Worm (Caenorhabditis elegans): ENCODE measurements around the gene nep-3.

Gene nep-3

ce11 chrII:3897758-3898494 is 20.9 kb upstream of the nep-3 start, which contains the start of gene F53C3.6 (continued):
- TF ChIP-seq rnt-1 (tag; optimal IDR thresholded peaks at IDR 0.05): peak; percentile 37
- no peak for TF ChIP-seq hlh-4 (tag; optimal IDR thresholded peaks at IDR 0.05)
- peak; percentile 61 for TF ChIP-seq fkh-8 (tag; optimal IDR thresholded peaks at IDR 0.05)
- TF ChIP-seq alr-1 (tag; optimal IDR thresholded peaks at IDR 0.05; ENCODE audit: borderline replicate concordance): no peak
- TF ChIP-seq ceh-82 (tag; optimal IDR thresholded peaks at IDR 0.05): peak in 2 of 3 experiments; percentile 36 to 67
- peak; percentile 26; the same call in 1 of the 2 replicates for TF ChIP-seq ceh-88 (GFP tag; IDR thresholded peaks at IDR 0.05)
- TF ChIP-seq zag-1 (tag; optimal IDR thresholded peaks at IDR 0.05): no peak
- no peak for TF ChIP-seq fkh-10 (GFP tag; optimal IDR thresholded peaks at IDR 0.05)
- TF ChIP-seq mdl-1 (tag; optimal IDR thresholded peaks at IDR 0.05): peak in 1 of 2 experiments; percentile 55
- TF ChIP-seq elt-3 (tag; optimal IDR thresholded peaks at IDR 0.05): peak in 2 of 6 experiments; percentile 2 to 66
- peak; percentile 21 for TF ChIP-seq nhr-90 (tag; optimal IDR thresholded peaks at IDR 0.05; ENCODE audit: poor library complexity)
- TF ChIP-seq irx-1 (tag; optimal IDR thresholded peaks at IDR 0.05): peak; percentile 44
- peak; percentile 71 for TF ChIP-seq ces-1 (GFP tag; optimal IDR thresholded peaks at IDR 0.05)
- peak; percentile 50 to 67 for TF ChIP-seq egl-27 (tag; optimal IDR thresholded peaks at IDR 0.05)
- TF ChIP-seq snpc-4 (tag; optimal IDR thresholded peaks at IDR 0.05): peak; percentile 26
- TF ChIP-seq swsn-7 (tag; optimal IDR thresholded peaks at IDR 0.05): peak; percentile 69
- TF ChIP-seq aly-2 (tag; optimal IDR thresholded peaks at IDR 0.05): no peak
- no peak for TF ChIP-seq fkh-4 (tag; optimal IDR thresholded peaks at IDR 0.05; ENCODE audit: borderline replicate concordance)
- no peak for TF ChIP-seq unc-130 (tag; optimal IDR thresholded peaks at IDR 0.05)
- TF ChIP-seq mab-9 (GFP tag; IDR thresholded peaks at IDR 0.05): no peak
- no peak for TF ChIP-seq unc-62 (GFP tag; optimal IDR thresholded peaks at IDR 0.05)
- peak; percentile 48; the same call in 1 of the 2 replicates for TF ChIP-seq isw-1 (GFP tag; IDR thresholded peaks at IDR 0.05)
- TF ChIP-seq lin-39 (tag; optimal IDR thresholded peaks at IDR 0.05): peak; percentile 47
- peak; percentile 40 for TF ChIP-seq grh-1 (GFP tag; IDR thresholded peaks at IDR 0.05)
- TF ChIP-seq ceh-90 (tag; optimal IDR thresholded peaks at IDR 0.05): no peak
- peak; percentile 24 for TF ChIP-seq nhr-11 (tag; optimal IDR thresholded peaks at IDR 0.05)
- no peak for TF ChIP-seq ceh-63 (GFP tag; optimal IDR thresholded peaks at IDR 0.05)
- peak; percentile 81 for TF ChIP-seq nhr-47 (tag; optimal IDR thresholded peaks at IDR 0.05)
- TF ChIP-seq nhr-71 (tag; optimal IDR thresholded peaks at IDR 0.05): peak; percentile 91
- TF ChIP-seq C34B4.2 (tag; optimal IDR thresholded peaks at IDR 0.05): no peak
- no peak for TF ChIP-seq sup-37 (GFP tag; optimal IDR thresholded peaks at IDR 0.05)
- TF ChIP-seq skn-1 (tag; optimal IDR thresholded peaks at IDR 0.05): peak; percentile 70

ce11 chrII:3896920-3897319 is 19.9 kb upstream of the nep-3 start:
- TF ChIP-seq C34B4.2 (tag; optimal IDR thresholded peaks at IDR 0.05): no peak
- no peak for TF ChIP-seq fkh-10 (GFP tag; optimal IDR thresholded peaks at IDR 0.05)
- TF ChIP-seq mdl-1 (tag; optimal IDR thresholded peaks at IDR 0.05): peak in 1 of 2 experiments; percentile 27
- TF ChIP-seq skn-1 (tag; optimal IDR thresholded peaks at IDR 0.05): peak; percentile 59
- TF ChIP-seq ceh-63 (GFP tag; optimal IDR thresholded peaks at IDR 0.05): no peak
- no peak for TF ChIP-seq aha-1 (tag; optimal IDR thresholded peaks at IDR 0.05)
- TF ChIP-seq tlp-1 (tag; optimal IDR thresholded peaks at IDR 0.05): no peak
- TF ChIP-seq ztf-4 (tag; optimal IDR thresholded peaks at IDR 0.05): no peak
- peak; percentile 35 for TF ChIP-seq fkh-8 (tag; optimal IDR thresholded peaks at IDR 0.05)
- peak; percentile 45 for TF ChIP-seq blmp-1 (tag; optimal IDR thresholded peaks at IDR 0.05)
- TF ChIP-seq nhr-11 (tag; optimal IDR thresholded peaks at IDR 0.05): no peak
- TF ChIP-seq ces-1 (GFP tag; optimal IDR thresholded peaks at IDR 0.05): no peak
- TF ChIP-seq snu-23 (GFP tag; optimal IDR thresholded peaks at IDR 0.05): peak; percentile 68
- no peak for TF ChIP-seq nhr-12 (tag; optimal IDR thresholded peaks at IDR 0.05)
- TF ChIP-seq ceh-82 (tag; optimal IDR thresholded peaks at IDR 0.05): peak in 1 of 3 experiments; percentile 15
- no peak for TF ChIP-seq vab-15 (tag; optimal IDR thresholded peaks at IDR 0.05)
- TF ChIP-seq mep-1 (tag; optimal IDR thresholded peaks at IDR 0.05): peak; percentile 57
- TF ChIP-seq grh-1 (GFP tag; IDR thresholded peaks at IDR 0.05): 0 out of 2 replicates have a peak, but pooled peaks have one; percentile 26
- peak; percentile 37 to 67 for TF ChIP-seq lsy-2 (tag; optimal IDR thresholded peaks at IDR 0.05)
- TF ChIP-seq irx-1 (tag; optimal IDR thresholded peaks at IDR 0.05): no peak
- no peak for TF ChIP-seq F16B12.6 (tag; optimal IDR thresholded peaks at IDR 0.05)
- peak; percentile 17 for TF ChIP-seq fos-1 (tag; optimal IDR thresholded peaks at IDR 0.05)
- no peak for TF ChIP-seq pqm-1 (tag; optimal IDR thresholded peaks at IDR 0.05)
- TF ChIP-seq lin-35 (GFP tag; optimal IDR thresholded peaks at IDR 0.05): peak; percentile 24 to 56
- no peak for TF ChIP-seq mab-9 (GFP tag; IDR thresholded peaks at IDR 0.05)
- TF ChIP-seq ceh-8 (GFP tag; optimal IDR thresholded peaks at IDR 0.05): no peak
- no peak for TF ChIP-seq nhr-237 (tag; optimal IDR thresholded peaks at IDR 0.05)
- TF ChIP-seq hlh-17 (GFP tag; optimal IDR thresholded peaks at IDR 0.05; ENCODE audit: borderline replicate concordance): no peak
- TF ChIP-seq nhr-84 (tag; optimal IDR thresholded peaks at IDR 0.05): no peak
